Worm (Caenorhabditis elegans) whole organism, L2 larva: ENCODE measurements around the gene str-114.

Experiments
- aly-2 ChIP-seq: fragments of 150-350 bp; optimal IDR thresholded peaks from 2 replicates; lab custom pipeline; 2014; ENCODE audit warnings: missing biosample characterization, missing genetic modification characterization
- elt-3 ChIP-seq: sonication (generic microtip); optimal IDR thresholded peaks from 2 replicates; lab custom pipeline; 2017; ENCODE audit warnings: missing biosample characterization, missing genetic modification characterization
- lin-39 ChIP-seq: fragments of 150-350 bp; optimal IDR thresholded peaks from 2 replicates; lab custom pipeline; 2014; ENCODE audit warnings: missing biosample characterization, missing genetic modification reagents, missing genetic modification characterization
- mdl-1 ChIP-seq, 2 experiments: fragments of 150-350 bp in 1 of 2; sonication (generic microtip) in 1 of 2; optimal IDR thresholded peaks; 2 replicates each; lab custom pipeline; 2017; ENCODE audit warnings: missing biosample characterization in 2 of 2, missing genetic modification characterization in 2 of 2
- nhr-237 ChIP-seq: fragments of 150-350 bp; optimal IDR thresholded peaks from 2 replicates; lab custom pipeline; 2014; ENCODE audit warnings: missing biosample characterization, missing genetic modification characterization
- nhr-77 ChIP-seq: fragments of 150-350 bp; optimal IDR thresholded peaks from 2 replicates; lab custom pipeline; 2014; ENCODE audit warnings: missing biosample characterization, missing genetic modification characterization
- ztf-4 ChIP-seq: fragments of 150-350 bp; optimal IDR thresholded peaks from 2 replicates; lab custom pipeline; 2014; ENCODE audit warnings: missing biosample characterization, missing genetic modification characterization

- no peak for TF ChIP-seq nhr-77 (tag; lab: Kevin White, UChicago)
- no peak for TF ChIP-seq nhr-237
- no peak for TF ChIP-seq mdl-1 (tag; optimal IDR thresholded peaks at IDR 0.05; lab: Kevin White, UChicago)
- TF ChIP-seq lin-39: no peak
- TF ChIP-seq ztf-4 (tag; lab: Kevin White, UChicago): no peak
- TF ChIP-seq elt-3: no peak
- TF ChIP-seq aly-2: no peak
Observed at ce11 chrV:3637086-3637485, 12.5 kb upstream of the str-114 start, which contains the start of gene srx-41.
